Worm (Caenorhabditis elegans) whole organism, L1 larva: Measurements from ENCODE around the gene srw-135.
A peak's percentile ranks its signal among the peaks of the same experiment; 100 is the strongest.

Source experiments
- C04F5.9 ChIP-seq: sonication (generic microtip); optimal IDR thresholded peaks from 2 replicates; lab custom pipeline; 2016; ENCODE audit warnings: missing genetic modification characterization, missing compliant biosample characterization
- C34B4.2 ChIP-seq: sonication (generic microtip); optimal IDR thresholded peaks from 2 replicates; lab custom pipeline; 2017; ENCODE audit warnings: mild to moderate bottlenecking, missing genetic modification characterization, missing compliant biosample characterization
- aha-1 ChIP-seq: fragments of 150-350 bp; optimal IDR thresholded peaks from 2 replicates; lab custom pipeline; 2014; ENCODE audit warnings: missing biosample characterization, missing genetic modification characterization
- alr-1 ChIP-seq: fragments of 200-800 bp; sonication (Bioruptor generic); optimal IDR thresholded peaks from 2 replicates; lab custom pipeline; 2018; ENCODE audit warnings: borderline replicate concordance, mild to moderate bottlenecking, missing genetic modification characterization, missing compliant biosample characterization
- ama-1 ChIP-seq: fragments of 150-350 bp; optimal IDR thresholded peaks from 2 replicates; lab custom pipeline; 2014
- ceh-8 ChIP-seq: fragments of 200-800 bp; sonication (Bioruptor generic); optimal IDR thresholded peaks from 2 replicates; lab custom pipeline; 2018; ENCODE audit warnings: mild to moderate bottlenecking, missing genetic modification characterization, moderate library complexity, missing compliant biosample characterization
- ceh-88 ChIP-seq: fragments of 200-800 bp; sonication (Bioruptor generic); IDR thresholded peaks from 2 replicates; pipeline ENCODE4 v1.3.6; 2022; ENCODE audit warnings: missing genetic modification characterization, missing compliant biosample characterization
- ceh-90 ChIP-seq: sonication (generic microtip); optimal IDR thresholded peaks from 2 replicates; lab custom pipeline; 2016; ENCODE audit warnings: missing genetic modification characterization, missing compliant biosample characterization
- dsc-1 ChIP-seq: sonication (generic microtip); optimal IDR thresholded peaks from 2 replicates; lab custom pipeline; 2016; ENCODE audit warnings: mild to moderate bottlenecking, missing genetic modification characterization, missing compliant biosample characterization
- efl-1 ChIP-seq, 4 experiments: fragments of 150-350 bp; optimal IDR thresholded peaks in 3 of 4; peaks in 1 of 4; 1 replicate in 1 of 4; 2 replicates in 3 of 4; lab custom pipeline; 2014; ENCODE audit warnings: missing biosample characterization in 2 of 4, missing genetic modification characterization in 2 of 4, missing genetic modification reagents in 2 of 4
- egl-13 ChIP-seq: sonication (generic microtip); optimal IDR thresholded peaks from 2 replicates; lab custom pipeline; 2016; ENCODE audit warnings: missing genotype, missing genetic modification reagents, missing genetic modification characterization, missing compliant biosample characterization
- elt-2 ChIP-seq: sonication (generic microtip); optimal IDR thresholded peaks from 2 replicates; lab custom pipeline; 2016; ENCODE audit warnings: missing genetic modification characterization, mild to moderate bottlenecking, inconsistent platforms, missing compliant biosample characterization, missing genetic modification reagents
- elt-3 ChIP-seq, 6 experiments: fragments of 150-350 bp in 1 of 6; sonication (generic microtip); optimal IDR thresholded peaks; 2 replicates each; lab custom pipeline; 2017 to 2018; ENCODE audit warnings: missing biosample characterization in 6 of 6, missing genetic modification characterization in 6 of 6, inconsistent platforms in 1 of 6
- ets-5 ChIP-seq: fragments of 200-800 bp; sonication (Bioruptor generic); IDR thresholded peaks from 2 replicates; pipeline ENCODE4 v1.3.6; 2022; ENCODE audit warnings: missing genetic modification characterization, missing compliant biosample characterization
- fos-1 ChIP-seq: fragments of 150-350 bp; optimal IDR thresholded peaks from 2 replicates; lab custom pipeline; 2014; ENCODE audit warnings: missing biosample characterization, missing genetic modification characterization
- hlh-17 ChIP-seq: fragments of 200-800 bp; sonication (Bioruptor generic); optimal IDR thresholded peaks from 2 replicates; lab custom pipeline; 2018; ENCODE audit warnings: missing genetic modification characterization, mild to moderate bottlenecking, missing compliant biosample characterization, moderate library complexity, borderline replicate concordance
- hpl-2 ChIP-seq: fragments of 150-350 bp; optimal IDR thresholded peaks from 2 replicates; lab custom pipeline; 2014; ENCODE audit warnings: missing biosample characterization, missing genetic modification reagents, missing genetic modification characterization
- irx-1 ChIP-seq: sonication (generic microtip); optimal IDR thresholded peaks from 2 replicates; lab custom pipeline; 2016; ENCODE audit warnings: missing genetic modification characterization, missing compliant biosample characterization
- isw-1 ChIP-seq: fragments of 200-800 bp; sonication (Bioruptor generic); IDR thresholded peaks from 2 replicates; pipeline ENCODE4 v1.3.6; 2022; ENCODE audit warnings: missing genetic modification characterization, missing compliant biosample characterization
- lin-13 ChIP-seq: fragments of 150-350 bp; optimal IDR thresholded peaks from 2 replicates; lab custom pipeline; 2014; ENCODE audit warnings: missing biosample characterization, missing genetic modification reagents, missing genetic modification characterization
- lin-14 ChIP-seq: fragments of 200-800 bp; sonication (Bioruptor generic); optimal IDR thresholded peaks from 2 replicates; lab custom pipeline; 2018; ENCODE audit warnings: mild to moderate bottlenecking, missing genetic modification characterization, moderate library complexity, missing compliant biosample characterization
- lir-3 ChIP-seq: sonication (generic microtip); optimal IDR thresholded peaks from 2 replicates; lab custom pipeline; 2016; ENCODE audit warnings: mild to moderate bottlenecking, missing genetic modification characterization, moderate library complexity, missing compliant biosample characterization; ENCODE audit not compliant: poor library complexity
- mdl-1 ChIP-seq, 2 experiments: fragments of 150-350 bp; optimal IDR thresholded peaks; 2 replicates each; lab custom pipeline; 2014 to 2017; ENCODE audit warnings: missing biosample characterization in 2 of 2, missing genetic modification characterization in 2 of 2, inconsistent platforms in 1 of 2
- nhr-11 ChIP-seq: fragments of 150-350 bp; optimal IDR thresholded peaks from 2 replicates; lab custom pipeline; 2014; ENCODE audit warnings: missing biosample characterization, missing genetic modification characterization
- nhr-12 ChIP-seq: sonication (generic microtip); optimal IDR thresholded peaks from 2 replicates; lab custom pipeline; 2017; ENCODE audit warnings: missing biosample characterization, missing genetic modification characterization
- nhr-237 ChIP-seq: fragments of 150-350 bp; optimal IDR thresholded peaks from 2 replicates; lab custom pipeline; 2014; ENCODE audit warnings: missing biosample characterization, missing genetic modification characterization
- nhr-47 ChIP-seq: sonication (generic microtip); optimal IDR thresholded peaks from 2 replicates; lab custom pipeline; 2016; ENCODE audit warnings: mild to moderate bottlenecking, missing genetic modification characterization, moderate library complexity, missing compliant biosample characterization
- nhr-71 ChIP-seq: sonication (generic microtip); optimal IDR thresholded peaks from 2 replicates; lab custom pipeline; 2016; ENCODE audit warnings: mild to moderate bottlenecking, missing genetic modification characterization, moderate library complexity, missing compliant biosample characterization
- nhr-76 ChIP-seq: sonication (generic microtip); optimal IDR thresholded peaks from 2 replicates; lab custom pipeline; 2017; ENCODE audit warnings: missing biosample characterization, missing genetic modification characterization
- nhr-77 ChIP-seq: fragments of 150-350 bp; optimal IDR thresholded peaks from 2 replicates; lab custom pipeline; 2014; ENCODE audit warnings: missing biosample characterization, missing genetic modification characterization
- nhr-84 ChIP-seq: sonication (generic microtip); optimal IDR thresholded peaks from 2 replicates; lab custom pipeline; 2017; ENCODE audit warnings: missing biosample characterization, missing genetic modification characterization
- pqm-1 ChIP-seq: sonication (generic microtip); optimal IDR thresholded peaks from 3 replicates; lab custom pipeline; 2017; ENCODE audit warnings: missing biosample characterization, missing genetic modification characterization
- snpc-4 ChIP-seq: fragments of 150-350 bp; optimal IDR thresholded peaks from 2 replicates; lab custom pipeline; 2014; ENCODE audit warnings: missing biosample characterization, missing genetic modification characterization
- snu-23 ChIP-seq: sonication (generic microtip); optimal IDR thresholded peaks from 2 replicates; lab custom pipeline; 2016; ENCODE audit warnings: missing genetic modification characterization, missing compliant biosample characterization
- sptf-1 ChIP-seq: fragments of 150-350 bp; optimal IDR thresholded peaks from 2 replicates; lab custom pipeline; 2014; ENCODE audit warnings: missing biosample characterization, missing genetic modification characterization
- swsn-7 ChIP-seq: sonication (generic microtip); optimal IDR thresholded peaks from 2 replicates; lab custom pipeline; 2016; ENCODE audit warnings: missing genetic modification characterization, missing compliant biosample characterization
- tbx-2 ChIP-seq: sonication (generic microtip); optimal IDR thresholded peaks from 2 replicates; lab custom pipeline; 2016; ENCODE audit warnings: missing genetic modification characterization, missing compliant biosample characterization
- tlp-1 ChIP-seq: fragments of 150-350 bp; optimal IDR thresholded peaks from 2 replicates; lab custom pipeline; 2014; ENCODE audit warnings: missing biosample characterization, missing genetic modification characterization
- unc-86 ChIP-seq: sonication (generic microtip); optimal IDR thresholded peaks from 2 replicates; lab custom pipeline; 2016; ENCODE audit warnings: missing genetic modification characterization, missing compliant biosample characterization
- vab-15 ChIP-seq: sonication (generic microtip); optimal IDR thresholded peaks from 2 replicates; lab custom pipeline; 2017; ENCODE audit warnings: missing genotype, mild to moderate bottlenecking, missing genetic modification characterization, missing compliant biosample characterization
- zag-1 ChIP-seq: fragments of 150-350 bp; optimal IDR thresholded peaks from 2 replicates; lab custom pipeline; 2014; ENCODE audit warnings: missing biosample characterization, missing genetic modification characterization
- ztf-4 ChIP-seq: fragments of 150-350 bp; optimal IDR thresholded peaks from 2 replicates; lab custom pipeline; 2014; ENCODE audit warnings: missing biosample characterization, missing genetic modification characterization

The srw-135 gene

ce11 chrV:3011394-3011793, at the start of gene srw-135:
srw-135 (minus strand) TSS chrV:3011494.
- TF ChIP-seq ama-1 (lab: Kevin White, UChicago): no peak
- no peak for TF ChIP-seq lir-3 (tag; lab: Kevin White, UChicago)
- TF ChIP-seq aha-1: no peak
- TF ChIP-seq zag-1: no peak
- TF ChIP-seq ztf-4 (tag; lab: Kevin White, UChicago): no peak
- TF ChIP-seq snpc-4 (tag; lab: Kevin White, UChicago): no peak
- no peak for TF ChIP-seq ceh-88

ce11 chrV:3058996-3059395, 47.7 kb upstream of the srw-135 start, which contains the start of gene str-244:
str-244 (minus strand) TSS chrV:3059096.
- TF ChIP-seq egl-13 (no peak), fos-1 (tag; lab: Kevin White, UChicago) (no peak), lin-13 (no peak), nhr-71 (tag; lab: Kevin White, UChicago) (no peak), snpc-4 (tag; lab: Kevin White, UChicago) (no peak), ceh-8 (GFP tag; lab: Kevin White, UChicago) (no peak), C04F5.9 (tag; lab: Kevin White, UChicago) (no peak), pqm-1 (tag; lab: Kevin White, UChicago) (no peak), elt-2 (tag; lab: Kevin White, UChicago) (no peak), nhr-47 (no peak), hlh-17 (GFP tag; lab: Kevin White, UChicago) (no peak), C34B4.2 (no peak), snu-23 (GFP tag; lab: Kevin White, UChicago) (no peak), alr-1 (tag; lab: Kevin White, UChicago) (no peak), isw-1 (GFP tag; lab: Robert Waterston, UW) (no peak)

ce11 chrV:3054254-3054653, 43.0 kb upstream of the srw-135 start, which contains the start of gene C50H11.8:
C50H11.8 (plus strand) TSS chrV:3054554.
- no peak for TF ChIP-seq efl-1 (optimal IDR thresholded peaks at IDR 0.05; lab: Kevin White, UChicago)
- peak in 1 of 2 experiments; percentile 18 for TF ChIP-seq efl-1 (GFP tag; optimal IDR thresholded peaks at IDR 0.05 in 1 of 2; lab: Kevin White, UChicago)
- no peak for TF ChIP-seq nhr-77 (tag; lab: Kevin White, UChicago)

ce11 chrV:3046364-3046763, 35.1 kb upstream of the srw-135 start:
- TF ChIP-seq dsc-1 (tag; lab: Kevin White, UChicago) (no peak), hpl-2 (GFP tag; lab: Kevin White, UChicago) (no peak), snu-23 (GFP tag; lab: Kevin White, UChicago) (no peak), unc-86 (tag; lab: Kevin White, UChicago) (no peak), isw-1 (GFP tag; lab: Robert Waterston, UW) (no peak), ceh-90 (tag; lab: Kevin White, UChicago) (no peak), nhr-71 (tag; lab: Kevin White, UChicago) (no peak), ets-5 (GFP tag; lab: Robert Waterston, UW) (no peak), tlp-1 (tag; lab: Kevin White, UChicago) (no peak), nhr-76 (no peak), elt-3 (tag; optimal IDR thresholded peaks at IDR 0.05; lab: Kevin White, UChicago) (no peak), aha-1 (no peak), efl-1 (optimal IDR thresholded peaks at IDR 0.05; lab: Kevin White, UChicago) (no peak), efl-1 (GFP tag; optimal IDR thresholded peaks at IDR 0.05 in 1 of 2; lab: Kevin White, UChicago) (no peak), sptf-1 (no peak), lin-14 (GFP tag; lab: Kevin White, UChicago) (no peak), mdl-1 (tag; optimal IDR thresholded peaks at IDR 0.05; lab: Kevin White, UChicago) (no peak)

- TF ChIP-seq ama-1 (lab: Kevin White, UChicago) (no peak), nhr-11 (tag; lab: Kevin White, UChicago) (no peak), vab-15 (tag; lab: Kevin White, UChicago) (no peak), nhr-12 (no peak), tbx-2 (tag; lab: Kevin White, UChicago) (no peak), nhr-84 (tag; lab: Kevin White, UChicago) (no peak), irx-1 (no peak), swsn-7 (tag; lab: Kevin White, UChicago) (no peak), nhr-47 (no peak), nhr-237 (tag; lab: Kevin White, UChicago) (no peak), dsc-1 (tag; lab: Kevin White, UChicago) (no peak), ztf-4 (tag; lab: Kevin White, UChicago) (no peak)
These were observed 33.5 kb upstream of the srw-135 start, which contains the start of gene F59D6.1 for ce11 chrV:3044837-3045236. F59D6.1 (plus strand) TSS chrV:3045137.
